Fruit fly (Drosophila melanogaster) whole organism, embryonic: ENCODE measurements around the gene eIF2Bepsilon.

Experiments
- ATbp ChIP-seq: fragments of 200-800 bp; sonication (Bioruptor generic); optimal IDR thresholded peaks from 2 replicates; lab custom pipeline; 2017; ENCODE audit warnings: missing biosample characterization, mild to moderate bottlenecking, missing genetic modification characterization, missing genetic modification reagents
- Ada2b ChIP-seq: fragments of 200-800 bp; sonication (Bioruptor generic); IDR thresholded peaks from 2 replicates; pipeline ENCODE4 v1.3.6; 2022; ENCODE audit warnings: missing biosample characterization, missing genetic modification characterization
- CG10147 ChIP-seq: fragments of 200-800 bp; sonication (Bioruptor generic); optimal IDR thresholded peaks from 2 replicates; lab custom pipeline; 2019; ENCODE audit warnings: missing biosample characterization, mild to moderate bottlenecking, missing genetic modification characterization, moderate library complexity
- CG10366 ChIP-seq: fragments of 200-800 bp; sonication (Bioruptor generic); IDR thresholded peaks from 2 replicates; pipeline ENCODE4 v1.3.6; 2022; ENCODE audit warnings: missing biosample characterization, missing genetic modification characterization
- CG11247 ChIP-seq: fragments of 200-800 bp; sonication (Bioruptor generic); IDR thresholded peaks from 2 replicates; pipeline ENCODE4 v1.3.6; 2022; ENCODE audit warnings: missing biosample characterization, missing genetic modification characterization
- CG11398 ChIP-seq: fragments of 200-800 bp; sonication (Bioruptor generic); optimal IDR thresholded peaks from 2 replicates; lab custom pipeline; 2016; ENCODE audit warnings: missing biosample characterization, missing genetic modification characterization
- CG12744 ChIP-seq: fragments of 200-800 bp; sonication (Bioruptor generic); optimal IDR thresholded peaks from 2 replicates; lab custom pipeline; 2016; ENCODE audit warnings: missing biosample characterization, missing genetic modification characterization
- CG12769 ChIP-seq: fragments of 200-800 bp; sonication (Bioruptor generic); optimal IDR thresholded peaks from 2 replicates; lab custom pipeline; 2019; ENCODE audit warnings: missing biosample characterization, mild to moderate bottlenecking, missing genetic modification characterization, moderate library complexity
- CG14441 ChIP-seq: fragments of 200-800 bp; sonication (Bioruptor generic); IDR thresholded peaks from 2 replicates; pipeline ENCODE4 v1.3.6; 2022; ENCODE audit warnings: missing biosample characterization, missing genetic modification characterization
- CG14667 ChIP-seq: fragments of 200-800 bp; sonication (Bioruptor generic); IDR thresholded peaks from 2 replicates; pipeline ENCODE4 v1.3.6; 2022; ENCODE audit warnings: missing biosample characterization, missing genetic modification characterization
- CG31388 ChIP-seq: fragments of 200-800 bp; sonication (Bioruptor generic); optimal IDR thresholded peaks from 2 replicates; lab custom pipeline; 2016; ENCODE audit warnings: missing biosample characterization, missing genetic modification characterization
- CG3726 ChIP-seq: fragments of 200-800 bp; sonication (Bioruptor generic); IDR thresholded peaks from 3 replicates; pipeline ENCODE4, ENCODE4 v1.3.6; 2022; ENCODE audit warnings: missing biosample characterization, missing genetic modification characterization
- CG4282 ChIP-seq: fragments of 200-800 bp; sonication (Bioruptor generic); optimal IDR thresholded peaks from 2 replicates; lab custom pipeline; 2016; ENCODE audit warnings: missing biosample characterization, missing genetic modification characterization
- CG4617 ChIP-seq: fragments of 200-800 bp; sonication (Bioruptor generic); optimal IDR thresholded peaks from 3 replicates; lab custom pipeline; 2016; ENCODE audit warnings: missing biosample characterization, missing genetic modification characterization, borderline replicate concordance
- CG6854 ChIP-seq: fragments of 200-800 bp; sonication (Bioruptor generic); optimal IDR thresholded peaks from 3 replicates; lab custom pipeline; 2017; ENCODE audit warnings: missing biosample characterization, mild to moderate bottlenecking, missing genetic modification characterization
- CG8388 ChIP-seq: fragments of 200-800 bp; sonication (Bioruptor generic); optimal IDR thresholded peaks from 2 replicates; lab custom pipeline; 2019; ENCODE audit warnings: missing biosample characterization, mild to moderate bottlenecking, missing genetic modification characterization, moderate library complexity
- CrebB ChIP-seq: fragments of 200-800 bp; sonication (Bioruptor generic); optimal IDR thresholded peaks from 3 replicates; lab custom pipeline; 2018; ENCODE audit warnings: missing biosample characterization, mild to moderate bottlenecking, missing genetic modification characterization
- Deaf1 ChIP-seq: fragments of 200-800 bp; optimal IDR thresholded peaks from 3 replicates; lab custom pipeline; 2019; ENCODE audit warnings: missing biosample characterization, mild to moderate bottlenecking, missing genetic modification characterization, moderate library complexity
- Dek ChIP-seq: fragments of 200-800 bp; sonication (Bioruptor generic); optimal IDR thresholded peaks from 3 replicates; lab custom pipeline; 2019; ENCODE audit warnings: missing biosample characterization, mild to moderate bottlenecking, missing genetic modification characterization, moderate library complexity
- ERR ChIP-seq: fragments of 200-800 bp; sonication (Bioruptor generic); optimal IDR thresholded peaks from 2 replicates; lab custom pipeline; 2016; ENCODE audit warnings: missing biosample characterization, missing genetic modification characterization
- Eip74EF ChIP-seq, 2 experiments: fragments of 200-800 bp in 1 of 2; fragments of >200 bp in 1 of 2; sonication (Bioruptor generic) in 1 of 2; optimal IDR thresholded peaks; 2 replicates each; lab custom pipeline; 2017 to 2019; ENCODE audit warnings: missing biosample characterization in 2 of 2, missing genetic modification characterization in 2 of 2, mild to moderate bottlenecking in 1 of 2, moderate library complexity in 1 of 2
- Elba2 ChIP-seq: fragments of 200-800 bp; sonication (Bioruptor generic); optimal IDR thresholded peaks from 3 replicates; lab custom pipeline; 2016; ENCODE audit warnings: missing biosample characterization, missing genetic modification characterization
- Fer1 ChIP-seq: fragments of 200-800 bp; sonication (Bioruptor generic); optimal IDR thresholded peaks from 2 replicates; lab custom pipeline; 2017; ENCODE audit warnings: missing biosample characterization, mild to moderate bottlenecking, missing genetic modification characterization
- Fer2 ChIP-seq: fragments of 200-800 bp; sonication (Bioruptor generic); optimal IDR thresholded peaks from 2 replicates; lab custom pipeline; 2018; ENCODE audit warnings: missing biosample characterization, mild to moderate bottlenecking, missing genetic modification characterization, moderate library complexity
- Gsc ChIP-seq: fragments of 200-800 bp; sonication (Bioruptor generic); IDR thresholded peaks from 2 replicates; pipeline ENCODE4 v1.3.6; 2022; ENCODE audit warnings: missing biosample characterization, missing genetic modification characterization
- Hr39 ChIP-seq: fragments of >200 bp; optimal IDR thresholded peaks from 2 replicates; lab custom pipeline; 2017
- MESR4 ChIP-seq: fragments of 200-800 bp; sonication (Bioruptor generic); optimal IDR thresholded peaks from 2 replicates; lab custom pipeline; 2018; ENCODE audit warnings: missing biosample characterization, mild to moderate bottlenecking, missing genetic modification characterization, moderate library complexity
- Med ChIP-seq: fragments of 200-800 bp; sonication (Bioruptor generic); peaks from one replicate; lab custom pipeline; 2016; ENCODE audit warnings: missing biosample characterization, missing genetic modification characterization, mild to moderate bottlenecking, inconsistent platforms, moderate library complexity
- Xbp1 ChIP-seq: fragments of 200-800 bp; sonication (Bioruptor generic); optimal IDR thresholded peaks from 3 replicates; lab custom pipeline; 2016; ENCODE audit warnings: missing biosample characterization, mild to moderate bottlenecking, missing genetic modification characterization
- abd-A ChIP-seq: fragments of 200-800 bp; sonication (Bioruptor generic); optimal IDR thresholded peaks from 3 replicates; lab custom pipeline; 2019; ENCODE audit warnings: missing biosample characterization, mild to moderate bottlenecking, missing genetic modification characterization, moderate library complexity
- caup ChIP-seq: fragments of 200-800 bp; sonication (Bioruptor generic); optimal IDR thresholded peaks from 3 replicates; lab custom pipeline; 2017; ENCODE audit warnings: missing biosample characterization, mild to moderate bottlenecking, missing genetic modification characterization, moderate library complexity; ENCODE audit not compliant: severe bottlenecking
- chinmo ChIP-seq: fragments of 200-800 bp; sonication (Bioruptor generic); IDR thresholded peaks from 4 replicates; pipeline ENCODE4 v1.3.6; 2022; ENCODE audit warnings: missing biosample characterization, missing genetic modification characterization; ENCODE audit not compliant: partially characterized antibody
- dimm ChIP-seq: fragments of 200-800 bp; sonication (Bioruptor generic); IDR thresholded peaks from 2 replicates; pipeline ENCODE4 v1.3.6; 2022; ENCODE audit warnings: missing biosample characterization, missing genetic modification characterization
- gce ChIP-seq: fragments of 200-800 bp; sonication (Bioruptor generic); IDR thresholded peaks from 3 replicates; pipeline ENCODE4 v1.3.6; 2022; ENCODE audit warnings: missing biosample characterization, missing genetic modification characterization
- gem ChIP-seq: fragments of 200-800 bp; sonication (Bioruptor generic); optimal IDR thresholded peaks from 2 replicates; lab custom pipeline; 2019; ENCODE audit warnings: missing biosample characterization, mild to moderate bottlenecking, missing genetic modification characterization, moderate library complexity
- gfzf ChIP-seq: fragments of 200-800 bp; sonication (Bioruptor generic); optimal IDR thresholded peaks from 2 replicates; lab custom pipeline; 2016; ENCODE audit warnings: missing biosample characterization, mild to moderate bottlenecking, missing genetic modification characterization, moderate library complexity
- hb ChIP-seq: fragments of 200-800 bp; sonication (Bioruptor generic); IDR thresholded peaks from 3 replicates; pipeline ENCODE4 v1.3.6; 2022; ENCODE audit warnings: missing biosample characterization, missing genetic modification characterization; ENCODE audit not compliant: partially characterized antibody
- hbn ChIP-seq: fragments of 200-800 bp; sonication (Bioruptor generic); IDR thresholded peaks from 2 replicates; pipeline ENCODE4 v1.3.6; 2022; ENCODE audit warnings: missing biosample characterization, missing genetic modification characterization; ENCODE audit not compliant: partially characterized antibody
- hkb ChIP-seq, 2 experiments: fragments of 200-800 bp in 1 of 2; fragments of >200 bp in 1 of 2; sonication (Bioruptor generic) in 1 of 2; IDR thresholded peaks in 1 of 2; optimal IDR thresholded peaks in 1 of 2; 2 replicates each; pipeline versions ENCODE4 v1.3.6 to Lab custom; 2017 to 2022; ENCODE audit warnings: missing biosample characterization in 1 of 2, missing genetic modification characterization in 1 of 2
- jigr1 ChIP-seq: fragments of 200-800 bp; sonication (Bioruptor generic); IDR thresholded peaks from 3 replicates; pipeline ENCODE4 v1.3.6; 2022; ENCODE audit warnings: missing biosample characterization, missing genetic modification characterization
- klu ChIP-seq: fragments of 200-800 bp; sonication (Bioruptor generic); IDR thresholded peaks from 2 replicates; pipeline ENCODE4 v1.3.6; 2022; ENCODE audit warnings: missing biosample characterization, missing genetic modification characterization
- nerfin-2 ChIP-seq: fragments of 200-800 bp; sonication (Bioruptor generic); IDR thresholded peaks from 2 replicates; pipeline ENCODE4 v1.3.6; 2022; ENCODE audit warnings: missing biosample characterization, missing genetic modification characterization; ENCODE audit not compliant: partially characterized antibody
- nmo ChIP-seq: fragments of 200-800 bp; sonication (Bioruptor generic); optimal IDR thresholded peaks from 2 replicates; lab custom pipeline; 2018; ENCODE audit warnings: missing biosample characterization, mild to moderate bottlenecking, missing genetic modification characterization, moderate library complexity
- pan ChIP-seq, 4 experiments: fragments of >200 bp in 3 of 4; fragments of 200-800 bp in 1 of 4; sonication (Bioruptor generic) in 1 of 4; optimal IDR thresholded peaks in 3 of 4; IDR thresholded peaks in 1 of 4; 2 replicates each; pipeline versions ENCODE4 v1.3.6 to Lab custom; 2017 to 2022; ENCODE audit warnings: missing biosample characterization in 2 of 4, missing genetic modification characterization in 2 of 4, mixed read lengths in 1 of 4
- pita ChIP-seq: fragments of 200-800 bp; sonication (Bioruptor generic); optimal IDR thresholded peaks from 2 replicates; lab custom pipeline; 2017; ENCODE audit warnings: missing biosample characterization, mild to moderate bottlenecking, missing genetic modification characterization
- tna ChIP-seq: fragments of 200-800 bp; sonication (Bioruptor generic); IDR thresholded peaks from 2 replicates; pipeline ENCODE4 v1.3.6; 2022; ENCODE audit warnings: missing biosample characterization, missing genetic modification characterization; ENCODE audit not compliant: partially characterized antibody
- unpg ChIP-seq: fragments of 200-800 bp; sonication (Bioruptor generic); optimal IDR thresholded peaks from 3 replicates; lab custom pipeline; 2018; ENCODE audit warnings: missing biosample characterization, mild to moderate bottlenecking, missing genetic modification characterization, moderate library complexity
- usp ChIP-seq: fragments of >200 bp; optimal IDR thresholded peaks from 2 replicates; lab custom pipeline; 2017; ENCODE audit warnings: missing biosample characterization, missing genetic modification characterization

eIF2Bepsilon gene

dm6 chrX:1952898-1953297, 30.2 kb upstream of the eIF2Bepsilon start (continued):
- TF ChIP-seq pan (optimal IDR thresholded peaks at IDR 0.05; lab: Kevin White, UChicago) (no peak), pan (GFP tag; optimal IDR thresholded peaks at IDR 0.05 in 1 of 2, IDR thresholded peaks at IDR 0.05 in 1 of 2) (peak in 1 of 2 experiments; percentile 57), CG12744 (GFP tag; lab: Kevin White, UChicago) (peak; percentile 15), Xbp1 (GFP tag; lab: Kevin White, UChicago) (peak; percentile 85), CG4617 (GFP tag; lab: Kevin White, UChicago) (peak; percentile 27), nerfin-2 (GFP tag; lab: Robert Waterston, UW) (no peak), ERR (GFP tag; lab: Kevin White, UChicago) (peak; percentile 47), klu (GFP tag; lab: Robert Waterston, UW) (peak; percentile 53; the same call in 1 of the 2 replicates), CG11247 (GFP tag; lab: Robert Waterston, UW) (peak; percentile 89), Elba2 (GFP tag; lab: Kevin White, UChicago) (no peak), pita (GFP tag; lab: Kevin White, UChicago) (peak; percentile 92), CG31388 (GFP tag; lab: Kevin White, UChicago) (peak; percentile 43), jigr1 (GFP tag; lab: Robert Waterston, UW) (peak; percentile 44; the same call in 1 of the 3 replicates), CG3726 (GFP tag; lab: Robert Waterston, UW) (peak; percentile 40; the same call in 1 of the 3 replicates), Eip74EF (GFP tag; optimal IDR thresholded peaks at IDR 0.05; lab: Kevin White, UChicago) (no peak), hb (GFP tag; lab: Robert Waterston, UW) (no peak), CG12769 (peak; percentile 68), CG10147 (GFP tag; lab: Kevin White, UChicago) (peak; percentile 20), CrebB (tag; lab: Kevin White, UChicago) (no peak), hbn (GFP tag; lab: Robert Waterston, UW) (no peak), Fer1 (GFP tag; lab: Kevin White, UChicago) (peak; percentile 32), ATbp (GFP tag; lab: Kevin White, UChicago) (no peak), dimm (GFP tag; lab: Robert Waterston, UW) (0 out of 2 replicates have a peak, but pooled peaks have one; percentile 9), nmo (GFP tag; lab: Kevin White, UChicago) (peak; percentile 57), Dek (tag; lab: Kevin White, UChicago) (peak; percentile 32), Med (GFP tag; lab: Kevin White, UChicago) (peak; percentile 97), usp (GFP tag; lab: Kevin White, UChicago) (no peak), unpg (GFP tag; lab: Kevin White, UChicago) (no peak), CG14667 (GFP tag; lab: Robert Waterston, UW) (peak; percentile 79), Fer2 (tag; lab: Kevin White, UChicago) (no peak), MESR4 (no peak), CG4282 (GFP tag; lab: Kevin White, UChicago) (peak; percentile 70), Deaf1 (tag; lab: Kevin White, UChicago) (peak; percentile 5), CG8388 (GFP tag; lab: Kevin White, UChicago) (no peak), gfzf (GFP tag; lab: Kevin White, UChicago) (peak; percentile 45), chinmo (peak; percentile 36; the same call in 1 of the 4 replicates), CG14441 (peak; percentile 73), CG10366 (GFP tag; lab: Robert Waterston, UW) (peak; percentile 54; the same call in 1 of the 2 replicates), CG11398 (GFP tag; lab: Kevin White, UChicago) (no peak), Ada2b (GFP tag; lab: Robert Waterston, UW) (no peak), gem (peak; percentile 42), tna (GFP tag; lab: Robert Waterston, UW) (no peak), Gsc (peak; percentile 63), CG6854 (GFP tag; lab: Kevin White, UChicago) (no peak), caup (peak; percentile 46), gce (0 out of 3 replicates have a peak, but pooled peaks have one; percentile 39), Hr39 (lab: Kevin White, UChicago) (no peak), abd-A (peak; percentile 28), hkb (optimal IDR thresholded peaks at IDR 0.05; lab: Kevin White, UChicago) (peak; percentile 97), hkb (GFP tag; IDR thresholded peaks at IDR 0.05; lab: Robert Waterston, UW) (no peak)
